Fruit fly (Drosophila melanogaster) whole organism, prepupa: Measurements from ENCODE around the gene CG10845.

Experiments used
- Blimp-1 ChIP-seq: fragments of 200-800 bp; sonication (Bioruptor generic); optimal IDR thresholded peaks from 3 replicates; lab custom pipeline; 2017; ENCODE audit warnings: missing biosample characterization, missing genetic modification characterization, mild to moderate bottlenecking, moderate library complexity, missing genetic modification reagents
- CG11902 ChIP-seq: fragments of 200-800 bp; sonication (Bioruptor generic); optimal IDR thresholded peaks from 3 replicates; lab custom pipeline; 2016; ENCODE audit warnings: missing biosample characterization, missing genetic modification characterization
- CG3032 ChIP-seq: fragments of 200-800 bp; optimal IDR thresholded peaks from 2 replicates; lab custom pipeline; 2019; ENCODE audit warnings: missing biosample characterization, mild to moderate bottlenecking, missing genetic modification characterization, moderate library complexity
- CG6792 ChIP-seq: fragments of 200-800 bp; sonication (Bioruptor generic); optimal IDR thresholded peaks from 3 replicates; lab custom pipeline; 2016; ENCODE audit warnings: missing biosample characterization, missing genetic modification characterization
- CG6854 ChIP-seq: fragments of 200-800 bp; sonication (Bioruptor generic); optimal IDR thresholded peaks from 2 replicates; lab custom pipeline; 2017; ENCODE audit warnings: missing biosample characterization, mild to moderate bottlenecking, missing genetic modification characterization
- Lpt ChIP-seq: fragments of 200-800 bp; sonication (Bioruptor generic); optimal IDR thresholded peaks from 3 replicates; lab custom pipeline; 2016; ENCODE audit warnings: missing biosample characterization, missing genetic modification characterization
- esn ChIP-seq: fragments of 200-800 bp; sonication (Bioruptor generic); optimal IDR thresholded peaks from 2 replicates; lab custom pipeline; 2016; ENCODE audit warnings: missing biosample characterization, mild to moderate bottlenecking, missing genetic modification characterization, moderate library complexity
- net ChIP-seq: fragments of 200-800 bp; sonication (Bioruptor generic); optimal IDR thresholded peaks from 3 replicates; lab custom pipeline; 2016; ENCODE audit warnings: missing biosample characterization, missing genetic modification characterization
- salr ChIP-seq, 2 experiments: fragments of 200-800 bp; sonication (Bioruptor generic); optimal IDR thresholded peaks; 3 replicates each; lab custom pipeline; 2016 to 2018; ENCODE audit warnings: missing biosample characterization in 2 of 2, missing genetic modification characterization in 2 of 2, mild to moderate bottlenecking in 1 of 2

DNA sequence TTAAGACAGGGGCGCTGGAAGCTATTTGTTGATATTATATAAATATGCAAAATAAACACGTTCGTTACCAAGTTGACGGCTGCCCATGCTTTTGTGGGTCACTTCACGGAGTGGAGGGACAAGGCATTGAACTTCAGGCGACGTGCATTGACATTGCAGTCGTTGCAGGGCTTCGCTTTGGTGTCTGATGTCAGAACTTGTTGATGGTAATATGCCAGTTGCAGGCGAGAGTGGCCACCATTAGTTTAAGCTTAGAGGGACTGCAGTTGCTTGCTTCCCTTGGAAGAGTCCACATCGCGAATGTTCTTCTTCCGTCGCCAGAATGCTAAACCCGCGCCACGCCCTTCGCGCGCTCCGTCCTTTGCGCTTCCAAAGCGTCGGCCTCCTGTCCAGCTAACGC is 46.4 kb downstream of the CG10845 start, which contains the start of gene mah:
- TF ChIP-seq Blimp-1 (GFP tag; lab: Kevin White, UChicago) (no peak), CG6854 (GFP tag; lab: Kevin White, UChicago) (no peak), CG6792 (no peak), net (GFP tag; lab: Kevin White, UChicago) (no peak), CG11902 (GFP tag; lab: Kevin White, UChicago) (no peak), salr (GFP tag; optimal IDR thresholded peaks at IDR 0.05; lab: Kevin White, UChicago) (no peak), Lpt (GFP tag; lab: Kevin White, UChicago) (no peak), esn (GFP tag; lab: Kevin White, UChicago) (no peak), CG3032 (tag; lab: Kevin White, UChicago) (no peak)
